Worm (Caenorhabditis elegans): ENCODE results near the gene blos-4.
A peak's percentile ranks its signal among the peaks of the same experiment; 100 is the strongest.

The blos-4 gene

DNA sequence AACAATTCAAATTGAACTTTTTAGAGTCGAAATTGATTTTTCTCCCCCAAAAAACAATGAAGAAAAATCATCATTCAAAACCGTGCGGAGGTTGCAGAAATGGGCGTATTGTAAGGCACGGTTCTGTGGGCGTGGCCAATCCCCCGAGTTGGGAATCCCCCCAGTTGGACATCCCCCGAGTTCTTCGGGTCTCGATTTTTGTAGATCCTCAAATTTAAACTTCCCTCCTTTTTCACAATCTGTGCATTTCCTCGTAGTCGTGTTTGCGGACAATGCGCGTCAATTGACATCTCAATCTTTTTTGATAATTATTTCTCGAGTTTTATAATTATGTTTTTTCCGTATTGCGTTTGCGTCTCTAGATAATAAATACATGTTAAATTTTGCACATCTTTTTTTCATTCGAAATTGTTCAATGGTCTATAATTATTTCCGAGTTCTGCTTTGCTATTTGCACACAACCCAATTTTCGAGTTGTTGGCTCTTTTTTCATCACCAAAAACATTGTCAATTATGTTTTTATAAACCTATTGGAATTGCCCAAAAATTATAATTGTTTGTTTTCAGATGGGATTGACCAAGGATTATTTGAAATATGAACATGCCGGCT is 24.9 kb downstream of the blos-4 start, which contains the start of gene F13H8.2 (continued):
- peak; percentile 86 for TF ChIP-seq ekl-4 (GFP tag; IDR thresholded peaks at IDR 0.05)
- TF ChIP-seq nfyb-1 (GFP tag; IDR thresholded peaks at IDR 0.05) = peak; percentile 93
- no peak for TF ChIP-seq B0035.1 (tag; optimal IDR thresholded peaks at IDR 0.05)
- TF ChIP-seq B0261.1 (tag; optimal IDR thresholded peaks at IDR 0.05) = no peak
- 0 out of 2 replicates have a peak, but pooled peaks have one; percentile 69 for TF ChIP-seq Y56A3A.18 (GFP tag; IDR thresholded peaks at IDR 0.05)
- no peak for TF ChIP-seq dpff-1 (tag; optimal IDR thresholded peaks at IDR 0.05)
- peak; percentile 52; the same call in 1 of the 2 replicates for TF ChIP-seq Y95B8A.8 (GFP tag; IDR thresholded peaks at IDR 0.05)
- TF ChIP-seq zim-3 (tag; optimal IDR thresholded peaks at IDR 0.05) = peak; percentile 2
- TF ChIP-seq nhr-27 (tag; optimal IDR thresholded peaks at IDR 0.05) = no peak
- peak; percentile 96 for TF ChIP-seq dox-1 (GFP tag; IDR thresholded peaks at IDR 0.05)
- no peak for TF ChIP-seq akir-1 (GFP tag; optimal IDR thresholded peaks at IDR 0.05)
- TF ChIP-seq C17E4.6 (GFP tag; IDR thresholded peaks at IDR 0.05) = peak; percentile 70; the same call in 1 of the 2 replicates
- no peak for TF ChIP-seq nfya-1 (tag; optimal IDR thresholded peaks at IDR 0.05; ENCODE audit: borderline replicate concordance, insufficient read depth)
- no peak for TF ChIP-seq hrde-1 (tag; optimal IDR thresholded peaks at IDR 0.05; ENCODE audit: borderline replicate concordance)
- peak; percentile 19 for TF ChIP-seq him-1 (tag; optimal IDR thresholded peaks at IDR 0.05)
- peak; percentile 37; the same call in 1 of the 2 replicates for TF ChIP-seq hsf-1 (GFP tag; IDR thresholded peaks at IDR 0.05)
- TF ChIP-seq chd-7 (tag; optimal IDR thresholded peaks at IDR 0.05) = no peak
- TF ChIP-seq F57A8.1 (GFP tag; optimal IDR thresholded peaks at IDR 0.05) = no peak
- TF ChIP-seq athp-1 (tag; optimal IDR thresholded peaks at IDR 0.05) = no peak
- no peak for TF ChIP-seq lin-26 (GFP tag; IDR thresholded peaks at IDR 0.05)
- 0 out of 2 replicates have a peak, but pooled peaks have one; percentile 10 for TF ChIP-seq ceh-40 (GFP tag; IDR thresholded peaks at IDR 0.05)
- no peak for TF ChIP-seq fkh-3 (tag; optimal IDR thresholded peaks at IDR 0.05)
- no peak for TF ChIP-seq nhr-120 (GFP tag; IDR thresholded peaks at IDR 0.05)
- peak; percentile 68 for TF ChIP-seq dpl-1 (GFP tag; optimal IDR thresholded peaks at IDR 0.05)
- TF ChIP-seq F23B12.7 (tag; optimal IDR thresholded peaks at IDR 0.05; ENCODE audit: insufficient read depth) = peak; percentile 95
- TF ChIP-seq attf-6 (GFP tag; IDR thresholded peaks at IDR 0.05) = peak; percentile 54
- peak; percentile 90 for TF ChIP-seq mcd-1 (GFP tag; IDR thresholded peaks at IDR 0.05)
- peak; percentile 84 for TF ChIP-seq K11D2.4 (GFP tag; IDR thresholded peaks at IDR 0.05)
- TF ChIP-seq lag-1 (GFP tag; IDR thresholded peaks at IDR 0.05) = no peak
- peak; percentile 63 for TF ChIP-seq hmg-1.2 (GFP tag; IDR thresholded peaks at IDR 0.05)
- peak; percentile 96 for TF ChIP-seq lin-54 (GFP tag; optimal IDR thresholded peaks at IDR 0.05)

DNA sequence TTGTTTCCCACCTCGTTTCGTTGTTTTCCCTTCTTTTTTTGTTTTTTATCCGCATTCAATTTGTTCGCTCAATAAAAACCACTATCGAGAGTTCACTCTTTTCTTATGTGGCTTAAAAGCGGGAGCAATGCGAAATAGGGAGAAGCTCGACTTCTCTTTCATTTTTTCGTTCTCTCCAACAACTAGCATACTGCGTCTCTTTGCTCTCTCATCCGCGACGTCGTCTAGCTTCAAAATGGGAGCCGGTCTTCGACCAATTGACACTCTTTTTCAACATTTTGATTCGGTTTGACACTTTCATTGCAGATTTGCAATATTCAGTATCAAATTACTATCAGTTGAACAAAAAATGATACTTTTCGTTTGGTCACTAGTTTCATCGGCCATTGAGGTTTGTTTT is 28.9 kb downstream of the blos-4 start, which contains the start of gene bpl-1:
TSS of gene bpl-1 (plus strand) at position 301 of the 400 bp plus-strand sequence.
- TF ChIP-seq Y95B8A.8 (GFP tag; IDR thresholded peaks at IDR 0.05) (no peak), nfyb-1 (GFP tag; IDR thresholded peaks at IDR 0.05) (0 out of 2 replicates have a peak, but pooled peaks have one; percentile 15)

DNA sequence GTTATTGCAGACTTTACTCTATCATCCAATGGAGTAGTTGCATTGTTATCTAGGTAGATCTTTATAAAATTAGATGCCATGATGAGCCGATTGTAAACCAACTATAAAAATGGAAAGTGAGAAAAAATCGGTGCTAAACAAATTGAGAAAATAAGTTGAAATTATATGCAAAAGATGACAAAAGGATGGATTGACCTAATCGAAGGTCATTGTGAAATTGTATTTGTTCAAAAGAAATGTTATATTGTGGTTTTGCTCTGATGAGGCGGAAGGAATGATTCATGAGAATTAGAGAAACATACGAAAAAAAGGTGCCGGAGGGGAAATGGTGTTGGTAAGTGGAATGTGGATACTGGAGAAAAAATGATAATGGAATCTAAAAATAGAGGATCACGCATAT is 36.0 kb downstream of the blos-4 start, which contains the start of gene scly-1:
TSS of gene scly-1 (minus strand) at position 101 of the 400 bp plus-strand sequence.
- no peak for TF ChIP-seq gei-17 (GFP tag; optimal IDR thresholded peaks at IDR 0.05)
- no peak for TF ChIP-seq ccch-3 (GFP tag; optimal IDR thresholded peaks at IDR 0.05)
- TF ChIP-seq sea-2 (GFP tag; IDR thresholded peaks at IDR 0.05) = no peak
- no peak for TF ChIP-seq egl-18 (GFP tag; IDR thresholded peaks at IDR 0.05)
- no peak for TF ChIP-seq hsf-1 (GFP tag; IDR thresholded peaks at IDR 0.05)
- no peak for TF ChIP-seq F57A8.1 (GFP tag; optimal IDR thresholded peaks at IDR 0.05)
- no peak for TF ChIP-seq cebp-1 (GFP tag; IDR thresholded peaks at IDR 0.05)
- no peak for TF ChIP-seq cebp-1 (tag; optimal IDR thresholded peaks at IDR 0.05)
- no peak for TF ChIP-seq Y53G8AR.9 (GFP tag; conservative IDR thresholded peaks at IDR 0.05)
- no peak for TF ChIP-seq nhr-90 (tag; optimal IDR thresholded peaks at IDR 0.05)

Data from whole organism, young adult.